Worm (Caenorhabditis elegans) whole organism, late embryonic: ENCODE data around the gene clec-10.
A peak's percentile ranks its signal among the peaks of the same experiment; 100 is the strongest.

ENCODE experiments used
- C38D4.7 ChIP-seq: fragments of 200-800 bp; sonication (Bioruptor generic); optimal IDR thresholded peaks from 2 replicates; lab custom pipeline; 2018; ENCODE audit warnings: mild to moderate bottlenecking, missing genetic modification characterization, moderate library complexity, missing compliant biosample characterization
- T23F11.4 ChIP-seq: fragments of 200-800 bp; sonication (Bioruptor generic); optimal IDR thresholded peaks from 2 replicates; lab custom pipeline; 2018; ENCODE audit warnings: mild to moderate bottlenecking, missing genetic modification characterization, missing compliant biosample characterization
- Y22D7AL.16 ChIP-seq: sonication (generic microtip); optimal IDR thresholded peaks from 2 replicates; lab custom pipeline; 2016; ENCODE audit warnings: missing genetic modification characterization, missing compliant biosample characterization
- ahr-1 ChIP-seq: sonication (generic microtip); optimal IDR thresholded peaks from 2 replicates; lab custom pipeline; 2016; ENCODE audit warnings: missing genetic modification characterization, missing compliant biosample characterization
- ama-1 ChIP-seq: fragments of 150-350 bp; optimal IDR thresholded peaks from 2 replicates; lab custom pipeline; 2014
- ceh-45 ChIP-seq: fragments of 200-800 bp; sonication (Bioruptor generic); IDR thresholded peaks from 2 replicates; pipeline ENCODE4 v1.3.6; 2022; ENCODE audit warnings: missing genetic modification reagents, missing genetic modification characterization, missing compliant biosample characterization
- ceh-6 ChIP-seq: fragments of 200-800 bp; sonication (Bioruptor generic); optimal IDR thresholded peaks from 2 replicates; lab custom pipeline; 2018; ENCODE audit warnings: mild to moderate bottlenecking, missing genetic modification characterization, missing compliant biosample characterization
- ceh-9 ChIP-seq: sonication (generic microtip); optimal IDR thresholded peaks from 2 replicates; lab custom pipeline; 2016; ENCODE audit warnings: mild to moderate bottlenecking, missing genetic modification characterization, inconsistent platforms, missing compliant biosample characterization
- dmd-4 ChIP-seq: sonication (generic microtip); optimal IDR thresholded peaks from 2 replicates; lab custom pipeline; 2016; ENCODE audit warnings: borderline replicate concordance, missing genetic modification characterization, missing compliant biosample characterization
- elt-2 ChIP-seq: sonication (generic microtip); optimal IDR thresholded peaks from 2 replicates; lab custom pipeline; 2016; ENCODE audit warnings: missing genetic modification reagents, missing genetic modification characterization, missing compliant biosample characterization
- elt-4 ChIP-seq: sonication (generic microtip); optimal IDR thresholded peaks from 2 replicates; lab custom pipeline; 2016; ENCODE audit warnings: missing genetic modification characterization, missing compliant biosample characterization
- ets-4 ChIP-seq: sonication (generic microtip); optimal IDR thresholded peaks from 2 replicates; lab custom pipeline; 2016; ENCODE audit warnings: missing genetic modification characterization, missing compliant biosample characterization
- eyg-1 ChIP-seq: sonication (generic microtip); optimal IDR thresholded peaks from 2 replicates; lab custom pipeline; 2016; ENCODE audit warnings: missing genotype, missing genetic modification characterization, missing compliant biosample characterization
- fkh-10 ChIP-seq: fragments of 150-350 bp; optimal IDR thresholded peaks from 2 replicates; lab custom pipeline; 2014; ENCODE audit warnings: missing biosample characterization, missing genetic modification reagents, missing genetic modification characterization
- hlh-15 ChIP-seq: sonication (generic microtip); optimal IDR thresholded peaks from 2 replicates; lab custom pipeline; 2016; ENCODE audit warnings: missing genetic modification characterization, missing compliant biosample characterization
- hlh-30 ChIP-seq: sonication (generic microtip); optimal IDR thresholded peaks from 2 replicates; lab custom pipeline; 2017; ENCODE audit warnings: antibody characterized with exemption, missing genetic modification characterization, missing compliant biosample characterization; ENCODE audit not compliant: insufficient read depth
- hlh-8 ChIP-seq: sonication (generic microtip); optimal IDR thresholded peaks from 2 replicates; lab custom pipeline; 2016; ENCODE audit warnings: missing genotype, missing genetic modification characterization, missing compliant biosample characterization
- lin-11 ChIP-seq: fragments of 200-800 bp; sonication (Bioruptor generic); optimal IDR thresholded peaks from 2 replicates; lab custom pipeline; 2018; ENCODE audit warnings: mild to moderate bottlenecking, missing genetic modification characterization, missing compliant biosample characterization
- mec-3 ChIP-seq: sonication (generic microtip); optimal IDR thresholded peaks from 2 replicates; lab custom pipeline; 2016; ENCODE audit warnings: borderline replicate concordance, missing genetic modification characterization, missing compliant biosample characterization
- nhr-11 ChIP-seq: fragments of 150-350 bp; optimal IDR thresholded peaks from 2 replicates; lab custom pipeline; 2014; ENCODE audit warnings: missing biosample characterization, missing genetic modification characterization
- odd-2 ChIP-seq: sonication (generic microtip); optimal IDR thresholded peaks from 2 replicates; lab custom pipeline; 2017; ENCODE audit warnings: antibody characterized with exemption, mild to moderate bottlenecking, missing genetic modification characterization, missing compliant biosample characterization
- pax-1 ChIP-seq: fragments of 150-350 bp; optimal IDR thresholded peaks from 2 replicates; lab custom pipeline; 2014; ENCODE audit warnings: missing biosample characterization, missing genetic modification characterization
- pha-2 ChIP-seq: sonication (generic microtip); optimal IDR thresholded peaks from 2 replicates; lab custom pipeline; 2017; ENCODE audit warnings: mild to moderate bottlenecking, missing genetic modification characterization, missing compliant biosample characterization
- pqm-1 ChIP-seq: sonication (generic microtip); optimal IDR thresholded peaks from 2 replicates; lab custom pipeline; 2016; ENCODE audit warnings: missing genetic modification characterization, missing compliant biosample characterization
- pros-1 ChIP-seq: fragments of 150-350 bp; optimal IDR thresholded peaks from 2 replicates; lab custom pipeline; 2014; ENCODE audit warnings: missing biosample characterization, missing genetic modification reagents, missing genetic modification characterization
- ref-2 ChIP-seq: sonication (generic microtip); optimal IDR thresholded peaks from 2 replicates; lab custom pipeline; 2016; ENCODE audit warnings: missing genetic modification characterization, missing compliant biosample characterization
- sox-4 ChIP-seq: sonication (generic microtip); optimal IDR thresholded peaks from 2 replicates; lab custom pipeline; 2017; ENCODE audit warnings: mild to moderate bottlenecking, missing genetic modification characterization, inconsistent platforms, missing compliant biosample characterization
- syd-9 ChIP-seq: sonication (generic microtip); optimal IDR thresholded peaks from 2 replicates; lab custom pipeline; 2016; ENCODE audit warnings: mild to moderate bottlenecking, missing genetic modification characterization, moderate library complexity, missing compliant biosample characterization
- unc-3 ChIP-seq, 2 experiments: fragments of 200-800 bp in 1 of 2; sonication (Bioruptor generic) in 1 of 2; sonication (generic microtip) in 1 of 2; conservative IDR thresholded peaks in 1 of 2; optimal IDR thresholded peaks in 1 of 2; 2 replicates each; pipeline versions ENCODE4 v1.3.6 to Lab custom; 2016 to 2022; ENCODE audit warnings: missing compliant biosample characterization in 2 of 2, missing genetic modification characterization in 2 of 2, missing genetic modification reagents in 1 of 2
- unc-42 ChIP-seq: sonication (generic microtip); optimal IDR thresholded peaks from 2 replicates; lab custom pipeline; 2016; ENCODE audit warnings: missing genotype, missing genetic modification characterization, missing compliant biosample characterization
- unc-55 ChIP-seq: sonication (generic microtip); optimal IDR thresholded peaks from 2 replicates; lab custom pipeline; 2017; ENCODE audit warnings: missing biosample characterization, missing genetic modification reagents, missing genetic modification characterization

Gene clec-10

ce11 chrII:385258-385657 lies 17.2 kb upstream of the clec-10 start, which contains the start of gene C03H5.5:
TSS of gene C03H5.5 (minus strand) at chrII:385358.
- TF ChIP-seq T23F11.4 (GFP tag; lab: Kevin White, UChicago) (no peak), pros-1 (tag; lab: Kevin White, UChicago) (no peak), ets-4 (tag; lab: Kevin White, UChicago) (no peak)

DNA sequence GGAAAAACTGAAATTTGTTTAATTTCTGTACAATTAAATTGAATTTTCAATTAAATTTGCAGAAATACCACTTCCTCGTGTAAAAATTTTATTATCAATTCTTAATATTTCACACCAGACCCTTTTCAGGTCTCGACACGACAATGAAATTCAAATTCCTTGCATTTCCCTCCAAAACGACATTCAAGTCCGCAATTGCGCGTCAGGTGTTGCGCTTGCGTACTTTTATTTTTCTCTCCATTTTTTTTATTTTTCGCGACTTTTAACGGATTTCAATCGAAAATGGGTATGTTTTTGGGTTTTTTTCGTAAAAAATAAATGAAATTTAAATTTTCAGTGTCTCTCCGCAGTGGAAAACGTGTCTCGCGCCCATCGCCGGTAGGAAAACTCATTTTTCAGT lies 16.5 kb upstream of the clec-10 start, which contains the start of gene C03H5.3:
Gene C03H5.3, plus strand, starts transcription at position 132 of the 400 bp plus-strand sequence.
- TF ChIP-seq unc-55 = no peak
- TF ChIP-seq sox-4 (tag; lab: Kevin White, UChicago) = no peak
- TF ChIP-seq hlh-30 (tag; lab: Kevin White, UChicago) = no peak
- TF ChIP-seq dmd-4 (tag; lab: Kevin White, UChicago) = no peak
- TF ChIP-seq pax-1 (tag; lab: Kevin White, UChicago) = no peak
- TF ChIP-seq pros-1 (tag; lab: Kevin White, UChicago) = no peak
- TF ChIP-seq Y22D7AL.16 (tag; lab: Kevin White, UChicago) = no peak
- TF ChIP-seq syd-9 (tag; lab: Kevin White, UChicago) = no peak
- no peak for TF ChIP-seq ceh-6 (GFP tag; lab: Kevin White, UChicago)
- no peak for TF ChIP-seq fkh-10 (GFP tag; lab: Kevin White, UChicago)
- no peak for TF ChIP-seq hlh-8 (tag; lab: Kevin White, UChicago)
- TF ChIP-seq ceh-45 (GFP tag; lab: Robert Waterston, UW) = no peak
- no peak for TF ChIP-seq mec-3
- TF ChIP-seq ref-2 = no peak
- TF ChIP-seq odd-2 (tag; lab: Kevin White, UChicago) = no peak
- TF ChIP-seq pha-2 (tag; lab: Kevin White, UChicago) = no peak

DNA sequence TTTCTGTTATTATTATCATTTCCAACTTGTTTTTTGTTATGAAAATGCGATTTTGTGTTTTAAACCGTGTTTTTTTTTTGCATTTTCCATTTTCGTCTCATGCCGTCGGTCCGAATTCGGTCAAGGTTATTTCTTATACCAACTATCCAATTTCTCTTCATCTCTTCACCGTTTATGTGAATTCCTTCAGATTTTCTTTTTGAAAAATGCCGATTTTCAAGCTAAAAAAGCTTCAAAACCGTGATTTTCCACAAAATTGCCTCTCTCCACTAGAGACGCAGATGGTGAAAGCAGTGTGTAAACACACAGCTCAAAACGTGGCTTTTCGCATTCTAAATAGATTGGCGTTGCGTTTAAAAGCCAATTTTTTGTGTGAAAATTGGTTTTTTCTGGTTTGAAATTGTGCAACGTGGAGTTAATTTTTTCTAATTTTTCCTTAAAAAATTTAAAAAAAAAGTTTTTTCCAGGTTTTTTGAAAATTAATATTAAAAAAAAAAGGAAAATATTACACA lies 14.6 kb upstream of the clec-10 start:
- TF ChIP-seq elt-2 (tag; lab: Kevin White, UChicago) (peak; percentile 15), ceh-9 (tag; lab: Kevin White, UChicago) (no peak)

DNA sequence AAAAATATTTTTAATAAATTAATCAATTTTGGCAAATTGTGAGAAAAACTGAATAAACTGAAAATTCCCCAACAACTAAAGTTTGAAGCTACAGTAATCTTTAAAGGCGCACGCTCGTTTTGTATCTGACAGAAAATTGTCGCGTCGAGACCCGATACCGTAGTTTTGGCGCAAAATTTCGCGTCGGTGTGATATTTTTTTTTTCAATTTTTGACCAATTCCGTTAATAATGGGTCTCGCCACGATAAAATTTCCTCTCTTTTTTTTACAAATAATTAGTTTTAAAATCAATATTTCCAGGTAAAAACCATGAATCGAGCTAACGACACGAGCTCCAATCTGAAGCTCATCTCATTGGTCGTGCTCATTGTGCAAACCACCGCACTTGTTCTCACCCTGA lies 13.9 kb upstream of the clec-10 start, which contains the start of gene nstp-4:
Gene nstp-4, plus strand, starts transcription at position 301 of the 400 bp plus-strand sequence.
- TF ChIP-seq nhr-11 (tag; lab: Kevin White, UChicago) (no peak), eyg-1 (tag; lab: Kevin White, UChicago) (no peak), dmd-4 (tag; lab: Kevin White, UChicago) (no peak), ets-4 (tag; lab: Kevin White, UChicago) (no peak), unc-3 (GFP tag; conservative IDR thresholded peaks at IDR 0.05; lab: Robert Waterston, UW) (no peak), unc-3 (tag; optimal IDR thresholded peaks at IDR 0.05; lab: Kevin White, UChicago) (no peak), unc-42 (tag; lab: Kevin White, UChicago) (no peak), pqm-1 (tag; lab: Kevin White, UChicago) (no peak), C38D4.7 (no peak)

DNA sequence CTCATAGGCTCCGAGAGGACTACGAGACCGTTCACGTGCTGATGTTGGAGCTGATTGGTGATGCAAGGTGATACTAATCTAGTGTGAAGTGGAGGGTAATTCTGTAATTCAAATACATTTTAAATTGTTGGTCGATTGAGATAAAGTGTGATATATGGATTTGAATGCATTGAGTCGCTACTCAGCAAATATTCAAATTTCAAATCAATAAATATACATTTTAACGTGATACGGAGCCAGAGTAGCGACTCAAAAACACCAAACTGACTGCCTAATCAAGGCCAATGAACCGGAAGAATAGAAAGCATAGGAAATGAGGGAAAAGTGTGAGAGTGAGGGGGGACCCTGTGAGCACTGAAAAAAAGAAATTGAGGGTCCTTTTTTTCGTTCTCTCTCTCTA lies 3.2 kb upstream of the clec-10 start, which contains the start of gene C03H5.6:
Gene C03H5.6, minus strand, starts transcription at position 101 of the 400 bp plus-strand sequence.
- TF ChIP-seq T23F11.4 (GFP tag; lab: Kevin White, UChicago) = no peak
- TF ChIP-seq lin-11 (tag; lab: Kevin White, UChicago) = no peak
- TF ChIP-seq ama-1 (lab: Kevin White, UChicago) = no peak
- no peak for TF ChIP-seq hlh-15 (tag; lab: Kevin White, UChicago)
- no peak for TF ChIP-seq sox-4 (tag; lab: Kevin White, UChicago)
- TF ChIP-seq elt-4 (tag; lab: Kevin White, UChicago) = no peak
- TF ChIP-seq ets-4 (tag; lab: Kevin White, UChicago) = no peak
- no peak for TF ChIP-seq ahr-1
